Worm (Caenorhabditis elegans) whole organism, L4 larva: Measurements from ENCODE around the gene F17A2.16.

Experiments used
- Y5F2A.4 ChIP-seq: fragments of 200-800 bp; sonication (Bioruptor generic); optimal IDR thresholded peaks from 2 replicates; lab custom pipeline; 2018; ENCODE audit warnings: mild to moderate bottlenecking, missing genetic modification characterization, missing compliant biosample characterization
- ama-1 ChIP-seq: fragments of 150-350 bp; optimal IDR thresholded peaks from 2 replicates; lab custom pipeline; 2014; ENCODE audit warnings: inconsistent platforms, mixed read lengths
- fos-1 ChIP-seq: fragments of 150-350 bp; optimal IDR thresholded peaks from 2 replicates; lab custom pipeline; 2014; ENCODE audit warnings: missing biosample characterization, missing genetic modification characterization
- gei-8 ChIP-seq: fragments of 200-800 bp; sonication (Bioruptor generic); optimal IDR thresholded peaks from 2 replicates; lab custom pipeline; 2018; ENCODE audit warnings: mild to moderate bottlenecking, missing genetic modification characterization, missing compliant biosample characterization
- lin-39 ChIP-seq: fragments of 150-350 bp; optimal IDR thresholded peaks from 2 replicates; lab custom pipeline; 2014; ENCODE audit warnings: missing biosample characterization, missing genetic modification reagents, missing genetic modification characterization
- nhr-28 ChIP-seq: fragments of 150-350 bp; optimal IDR thresholded peaks from 2 replicates; lab custom pipeline; 2014; ENCODE audit warnings: missing biosample characterization, missing genetic modification characterization
- pqm-1 ChIP-seq: sonication (generic microtip); optimal IDR thresholded peaks from 2 replicates; lab custom pipeline; 2017; ENCODE audit warnings: missing biosample characterization, missing genetic modification characterization
- skn-1 ChIP-seq: fragments of 150-350 bp; optimal IDR thresholded peaks from 2 replicates; lab custom pipeline; 2014; ENCODE audit warnings: missing biosample characterization, missing genetic modification characterization
- unc-62 ChIP-seq, 3 experiments: fragments of 150-350 bp in 1 of 3; sonication (generic microtip); optimal IDR thresholded peaks in 2 of 3; peaks in 1 of 3; 1 replicate in 1 of 3; 2 replicates in 2 of 3; lab custom pipeline; 2014 to 2017; ENCODE audit warnings: missing biosample characterization in 3 of 3, missing genetic modification characterization in 3 of 3, missing genetic modification reagents in 3 of 3, missing genotype in 1 of 3
- zfp-2 ChIP-seq: sonication (generic microtip); optimal IDR thresholded peaks from 2 replicates; lab custom pipeline; 2016; ENCODE audit warnings: mild to moderate bottlenecking, missing genetic modification characterization, missing compliant biosample characterization

DNA sequence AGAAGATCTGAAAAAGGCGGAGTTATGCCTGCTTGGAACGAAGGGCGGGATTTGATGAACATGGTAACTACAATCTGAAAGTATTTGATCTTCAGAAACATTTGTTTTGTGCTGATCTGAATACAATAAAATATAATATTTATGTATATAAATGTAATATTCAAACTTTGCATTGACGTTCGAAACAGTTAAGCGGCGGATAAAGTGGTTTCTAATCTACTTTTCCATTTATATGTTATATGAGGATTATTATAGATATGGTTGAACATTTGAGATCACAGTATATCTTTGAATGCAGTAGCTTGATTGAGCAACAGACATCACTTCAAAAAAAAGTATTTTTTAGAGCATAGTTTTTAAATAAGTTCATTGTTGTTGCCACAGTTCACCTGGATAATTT lies 34.4 kb upstream of the F17A2.16 start, which contains the start of gene H19J13.2:
- TF ChIP-seq zfp-2 (no peak), pqm-1 (no peak), skn-1 (tag; lab: Kevin White, UChicago) (no peak), gei-8 (GFP tag; lab: Kevin White, UChicago) (no peak), lin-39 (tag; lab: Kevin White, UChicago) (no peak), Y5F2A.4 (GFP tag; lab: Kevin White, UChicago) (no peak), fos-1 (no peak), nhr-28 (no peak), unc-62 (GFP tag; optimal IDR thresholded peaks at IDR 0.05 in 1 of 2; lab: Kevin White, UChicago) (no peak), unc-62 (tag; optimal IDR thresholded peaks at IDR 0.05; lab: Kevin White, UChicago) (no peak), ama-1 (lab: Kevin White, UChicago) (no peak)
